Worm (Caenorhabditis elegans): Measurements from ENCODE around the gene trm-2A.
"Not testable (repeated sequence)": the region's sequence is repeated elsewhere in the genome, so short reads cannot be mapped to it uniquely, and the experiment has no call there.

trm-2A gene

DNA sequence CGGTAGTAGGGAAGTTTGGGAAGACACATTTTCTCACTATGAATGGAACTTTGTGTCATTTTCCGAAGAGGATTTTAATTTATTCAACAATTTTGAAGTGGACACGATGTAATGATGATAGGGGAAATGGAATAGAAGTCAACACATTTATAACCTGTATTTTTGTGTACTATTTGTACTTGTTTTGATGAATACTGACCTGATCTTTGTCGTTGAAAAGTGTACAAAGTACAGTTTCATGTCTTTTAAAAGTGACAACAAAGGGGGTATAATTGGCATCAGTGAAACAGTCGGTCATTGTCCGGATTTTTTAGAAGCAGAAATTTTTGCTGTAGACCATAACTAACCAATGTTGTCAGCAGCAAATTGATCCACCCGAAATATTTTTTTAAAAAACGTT is 15.5 kb upstream of the trm-2A start, which contains the start of gene T02B11.6:
Gene T02B11.6, minus strand, starts transcription at position 101 of the 400 bp plus-strand sequence.
- TF ChIP-seq npax-4 (tag; optimal IDR thresholded peaks at IDR 0.05) = no peak
- TF ChIP-seq nfya-1 (tag; optimal IDR thresholded peaks at IDR 0.05) = no peak
- TF ChIP-seq che-1 (tag; optimal IDR thresholded peaks at IDR 0.05) = no peak
- TF ChIP-seq sdc-2 (tag; optimal IDR thresholded peaks at IDR 0.05) = no peak
- TF ChIP-seq lim-6 (tag; optimal IDR thresholded peaks at IDR 0.05) = no peak
- no peak for TF ChIP-seq nhr-232 (tag; optimal IDR thresholded peaks at IDR 0.05)
- TF ChIP-seq tbx-2 (tag; optimal IDR thresholded peaks at IDR 0.05) = no peak
- no peak for TF ChIP-seq pha-4 (tag; optimal IDR thresholded peaks at IDR 0.05)
- TF ChIP-seq ceh-30 (tag; optimal IDR thresholded peaks at IDR 0.05) = no peak
- TF ChIP-seq ceh-9 (tag; optimal IDR thresholded peaks at IDR 0.05) = no peak
- no peak for TF ChIP-seq eyg-1 (tag; optimal IDR thresholded peaks at IDR 0.05)
- no peak for TF ChIP-seq ceh-31 (tag; optimal IDR thresholded peaks at IDR 0.05)
- no peak for TF ChIP-seq ceh-2 (tag; optimal IDR thresholded peaks at IDR 0.05)
- no peak for TF ChIP-seq dve-1 (tag; optimal IDR thresholded peaks at IDR 0.05)
- TF ChIP-seq ttx-3 (tag; optimal IDR thresholded peaks at IDR 0.05) = no peak
- TF ChIP-seq syd-9 (tag; optimal IDR thresholded peaks at IDR 0.05) = no peak
- TF ChIP-seq ceh-24 (tag; optimal IDR thresholded peaks at IDR 0.05) = no peak
- TF ChIP-seq dmd-4 (tag; optimal IDR thresholded peaks at IDR 0.05; ENCODE audit: borderline replicate concordance) = no peak
- no peak for TF ChIP-seq pax-1 (tag; optimal IDR thresholded peaks at IDR 0.05)
- no peak for TF ChIP-seq pag-3 (tag; optimal IDR thresholded peaks at IDR 0.05; ENCODE audit: borderline replicate concordance)

DNA sequence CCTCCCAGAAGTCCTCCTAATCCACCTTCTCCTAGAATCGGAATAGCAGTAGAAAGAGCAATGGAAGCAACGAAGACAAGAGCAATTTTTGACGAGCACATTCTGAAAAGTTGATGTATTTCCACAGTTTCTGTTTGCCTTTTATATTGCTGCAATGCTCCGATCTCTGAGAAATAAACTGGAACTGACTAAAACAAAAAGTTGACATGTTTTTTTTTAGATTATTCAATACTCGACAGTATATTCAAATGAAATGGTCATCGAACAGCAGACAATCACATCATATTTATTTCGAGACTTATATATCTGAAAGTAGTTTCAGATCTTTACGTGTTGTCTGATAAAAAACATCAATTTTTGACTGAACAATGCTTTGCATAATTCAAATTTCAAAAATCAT is 14.3 kb upstream of the trm-2A start, which contains the start of gene srlf-21:
Gene srlf-21, minus strand, starts transcription at position 101 of the 400 bp plus-strand sequence.
- TF ChIP-seq hlh-30 (tag; optimal IDR thresholded peaks at IDR 0.05; ENCODE audit: insufficient read depth) (no peak), ttx-3 (tag; optimal IDR thresholded peaks at IDR 0.05) (no peak), gmeb-2 (tag; optimal IDR thresholded peaks at IDR 0.05) (no peak), nfya-1 (tag; optimal IDR thresholded peaks at IDR 0.05) (no peak), hlh-8 (tag; optimal IDR thresholded peaks at IDR 0.05) (no peak), ceh-31 (tag; optimal IDR thresholded peaks at IDR 0.05) (no peak), odd-2 (tag; optimal IDR thresholded peaks at IDR 0.05) (no peak), sdc-2 (tag; optimal IDR thresholded peaks at IDR 0.05) (no peak), T23F11.4 (GFP tag; optimal IDR thresholded peaks at IDR 0.05) (no peak), ceh-19 (GFP tag; optimal IDR thresholded peaks at IDR 0.05) (no peak), nhr-11 (tag; optimal IDR thresholded peaks at IDR 0.05) (no peak), lin-11 (tag; optimal IDR thresholded peaks at IDR 0.05) (no peak), ets-4 (tag; optimal IDR thresholded peaks at IDR 0.05) (no peak), hlh-13 (GFP tag; optimal IDR thresholded peaks at IDR 0.05) (no peak), elt-4 (tag; optimal IDR thresholded peaks at IDR 0.05) (no peak), fkh-10 (GFP tag; optimal IDR thresholded peaks at IDR 0.05) (no peak), rnt-1 (tag; optimal IDR thresholded peaks at IDR 0.05) (no peak), tbx-7 (tag; optimal IDR thresholded peaks at IDR 0.05) (no peak)

DNA sequence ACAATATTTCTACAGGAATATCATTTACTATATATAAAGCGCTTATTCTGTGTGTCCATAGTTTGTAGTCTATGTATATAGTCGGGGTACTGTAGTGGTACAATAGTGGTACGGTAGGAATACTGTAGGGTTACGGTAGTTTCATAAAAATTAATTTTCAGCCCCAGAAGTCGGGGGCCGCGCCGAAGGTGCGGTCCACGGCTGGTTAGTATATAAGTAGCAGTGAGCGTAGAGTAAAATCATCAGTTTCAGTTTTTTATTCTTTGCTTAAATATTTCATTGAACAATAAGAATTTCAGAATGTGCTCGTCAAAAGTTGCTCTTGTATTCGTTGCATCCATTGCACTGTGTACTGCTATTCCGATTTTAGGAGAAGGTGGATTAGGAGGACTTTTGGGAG is 13.9 kb upstream of the trm-2A start, which contains the start of gene srlf-22:
Gene srlf-22, plus strand, starts transcription at position 301 of the 400 bp plus-strand sequence.
- not testable (repeated sequence) for TF ChIP-seq tbx-7 (tag; optimal IDR thresholded peaks at IDR 0.05); unc-86 (tag; optimal IDR thresholded peaks at IDR 0.05); ceh-45 (GFP tag; IDR thresholded peaks at IDR 0.05)

DNA sequence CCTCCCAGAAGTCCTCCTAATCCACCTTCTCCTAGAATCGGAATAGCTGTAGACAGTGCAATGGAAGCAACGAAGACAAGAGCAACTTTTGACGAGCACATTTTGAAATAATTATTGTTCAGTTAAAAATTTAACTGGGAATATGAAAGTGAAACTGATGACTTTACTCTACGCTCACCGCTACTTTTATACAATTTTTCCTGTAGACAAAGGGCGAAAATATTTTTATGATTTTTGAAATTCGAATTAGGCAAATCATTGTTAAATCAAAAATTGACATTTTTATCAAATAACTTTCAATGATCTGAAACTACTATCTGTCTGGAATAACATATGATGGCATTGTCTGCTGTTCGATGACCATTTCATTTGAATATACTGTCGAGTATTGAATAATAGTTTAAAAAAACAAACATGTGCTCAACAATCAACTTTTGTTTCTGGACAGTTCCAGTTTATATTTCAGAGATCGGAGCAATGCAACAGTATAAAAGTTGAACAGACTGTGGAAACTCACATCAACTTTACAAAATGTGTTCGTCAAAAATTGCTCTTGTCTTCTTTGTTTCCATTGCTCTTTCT is 11.2 kb upstream of the trm-2A start, which contains the start of the genes srlf-23 and srlf-20:
Gene srlf-23, minus strand, starts transcription at position 101 of the 582 bp plus-strand sequence.
Gene srlf-20, plus strand, starts transcription at position 532 of the 582 bp plus-strand sequence.
- TF ChIP-seq hlh-13 (GFP tag; optimal IDR thresholded peaks at IDR 0.05) (no peak), lim-6 (tag; optimal IDR thresholded peaks at IDR 0.05) (no peak), ahr-1 (tag; optimal IDR thresholded peaks at IDR 0.05) (no peak), dmd-4 (tag; optimal IDR thresholded peaks at IDR 0.05; ENCODE audit: borderline replicate concordance) (no peak), unc-3 (GFP tag; conservative IDR thresholded peaks at IDR 0.05) (no peak), unc-3 (tag; optimal IDR thresholded peaks at IDR 0.05) (no peak), madf-2 (tag; optimal IDR thresholded peaks at IDR 0.05) (no peak), hlh-6 (tag; optimal IDR thresholded peaks at IDR 0.05) (no peak), nhr-232 (tag; optimal IDR thresholded peaks at IDR 0.05) (no peak), hlh-15 (tag; optimal IDR thresholded peaks at IDR 0.05) (no peak), hlh-30 (tag; optimal IDR thresholded peaks at IDR 0.05; ENCODE audit: insufficient read depth) (no peak), eyg-1 (tag; optimal IDR thresholded peaks at IDR 0.05) (no peak), ceh-22 (tag; optimal IDR thresholded peaks at IDR 0.05) (no peak), che-1 (tag; optimal IDR thresholded peaks at IDR 0.05) (no peak), gmeb-2 (tag; optimal IDR thresholded peaks at IDR 0.05) (no peak)

Measured in whole organism, late embryonic.